Worm (Caenorhabditis elegans) whole organism, early embryonic: ENCODE measurements around the gene idpc-7.

ENCODE experiments used
- B0310.2 ChIP-seq: sonication (generic microtip); optimal IDR thresholded peaks from 2 replicates; lab custom pipeline; 2016; ENCODE audit warnings: mild to moderate bottlenecking, missing genetic modification characterization, missing compliant biosample characterization
- aly-1 ChIP-seq: sonication (generic microtip); optimal IDR thresholded peaks from 2 replicates; lab custom pipeline; 2016; ENCODE audit warnings: missing genetic modification characterization, missing compliant biosample characterization
- ama-1 ChIP-seq: fragments of 150-350 bp; optimal IDR thresholded peaks from 2 replicates; lab custom pipeline; 2014
- ceh-36 ChIP-seq: sonication (generic microtip); optimal IDR thresholded peaks from 2 replicates; lab custom pipeline; 2016; ENCODE audit warnings: missing genetic modification characterization, inconsistent platforms, missing compliant biosample characterization
- ets-7 ChIP-seq: sonication (generic microtip); optimal IDR thresholded peaks from 2 replicates; lab custom pipeline; 2016; ENCODE audit warnings: missing genotype, missing genetic modification characterization, missing compliant biosample characterization
- flt-1 ChIP-seq: fragments of 200-800 bp; sonication (Bioruptor generic); IDR thresholded peaks from 2 replicates; pipeline ENCODE4 v1.3.6; 2022; ENCODE audit warnings: missing genetic modification characterization, missing compliant biosample characterization
- hmbx-1 ChIP-seq: sonication (generic microtip); optimal IDR thresholded peaks from 2 replicates; lab custom pipeline; 2016; ENCODE audit warnings: mild to moderate bottlenecking, missing genetic modification characterization, missing compliant biosample characterization
- hmg-4 ChIP-seq: fragments of 200-800 bp; sonication (Bioruptor generic); optimal IDR thresholded peaks from 2 replicates; lab custom pipeline; 2018; ENCODE audit warnings: mild to moderate bottlenecking, missing genetic modification characterization, missing compliant biosample characterization
- hnd-1 ChIP-seq: sonication (generic microtip); optimal IDR thresholded peaks from 2 replicates; lab custom pipeline; 2016; ENCODE audit warnings: missing genetic modification characterization, missing compliant biosample characterization
- pes-1 ChIP-seq: fragments of 200-800 bp; sonication (Bioruptor generic); IDR thresholded peaks from 2 replicates; pipeline ENCODE4 v1.3.6; 2022; ENCODE audit warnings: missing genetic modification reagents, missing genetic modification characterization, missing compliant biosample characterization
- scrt-1 ChIP-seq: fragments of 200-800 bp; sonication (Bioruptor generic); IDR thresholded peaks from 2 replicates; pipeline ENCODE4 v1.3.6; 2022; ENCODE audit warnings: missing genetic modification characterization, missing compliant biosample characterization
- tbx-37 ChIP-seq: fragments of 200-800 bp; sonication (Bioruptor generic); conservative IDR thresholded peaks from 2 replicates; pipeline ENCODE4 v1.3.6; 2022; ENCODE audit warnings: missing genetic modification reagents, missing genetic modification characterization, missing compliant biosample characterization
- tra-4 ChIP-seq: sonication (generic microtip); optimal IDR thresholded peaks from 2 replicates; lab custom pipeline; 2017; ENCODE audit warnings: missing genetic modification characterization, missing compliant biosample characterization

- TF ChIP-seq ama-1 (lab: Kevin White, UChicago) (no peak), flt-1 (no peak), tbx-37 (GFP tag; lab: Robert Waterston, UW) (no peak), tra-4 (tag; lab: Kevin White, UChicago) (no peak), pes-1 (GFP tag; lab: Robert Waterston, UW) (no peak), ceh-36 (tag; lab: Kevin White, UChicago) (no peak), ets-7 (tag; lab: Kevin White, UChicago) (no peak), aly-1 (no peak), hnd-1 (tag; lab: Kevin White, UChicago) (no peak), hmbx-1 (no peak), scrt-1 (GFP tag; lab: Robert Waterston, UW) (no peak), B0310.2 (tag; lab: Kevin White, UChicago) (no peak), hmg-4 (GFP tag; lab: Kevin White, UChicago) (no peak)
Measured at ce11 chrV:9620417-9620816, 1.6 kb upstream of the idpc-7 start.
